Worm (Caenorhabditis elegans) whole organism, L4 larva: ENCODE data around the gene F43H9.4.

Experiments
- F10B5.3 ChIP-seq: sonication (generic microtip); optimal IDR thresholded peaks from 2 replicates; lab custom pipeline; 2016; ENCODE audit warnings: mild to moderate bottlenecking, missing genetic modification characterization, missing compliant biosample characterization
- F26F4.8 ChIP-seq: fragments of 200-800 bp; sonication (Bioruptor generic); conservative IDR thresholded peaks from 2 replicates; pipeline ENCODE4 v1.3.6; 2022; ENCODE audit warnings: missing genetic modification characterization, missing compliant biosample characterization
- F37D6.2 ChIP-seq: sonication (generic microtip); optimal IDR thresholded peaks from 2 replicates; lab custom pipeline; 2016; ENCODE audit warnings: mild to moderate bottlenecking, missing genetic modification characterization, missing compliant biosample characterization
- F44E2.7 ChIP-seq: fragments of 200-800 bp; sonication (Bioruptor generic); IDR thresholded peaks from 2 replicates; pipeline ENCODE4 v2.1.2; 2022; ENCODE audit warnings: missing genetic modification characterization, missing compliant biosample characterization
- T20F7.1 ChIP-seq: fragments of 200-800 bp; sonication (Bioruptor generic); optimal IDR thresholded peaks from 2 replicates; lab custom pipeline; 2018; ENCODE audit warnings: mild to moderate bottlenecking, missing genetic modification characterization, missing compliant biosample characterization
- Y105C5A.15 ChIP-seq: fragments of 200-800 bp; sonication (Bioruptor generic); IDR thresholded peaks from 2 replicates; pipeline ENCODE4 v1.3.6; 2022; ENCODE audit warnings: missing genetic modification characterization, missing compliant biosample characterization
- Y5F2A.4 ChIP-seq: fragments of 200-800 bp; sonication (Bioruptor generic); optimal IDR thresholded peaks from 2 replicates; lab custom pipeline; 2018; ENCODE audit warnings: mild to moderate bottlenecking, missing genetic modification characterization, missing compliant biosample characterization
- ZK337.2 ChIP-seq: fragments of 200-800 bp; sonication (Bioruptor generic); IDR thresholded peaks from 2 replicates; pipeline ENCODE4 v1.3.6; 2022; ENCODE audit warnings: missing genetic modification reagents, missing genetic modification characterization, missing compliant biosample characterization
- ZK546.5 ChIP-seq, 2 experiments: sonication (generic microtip); optimal IDR thresholded peaks; 2 replicates each; lab custom pipeline; 2017; ENCODE audit warnings: missing biosample characterization in 2 of 2, missing genetic modification characterization in 2 of 2
- aha-1 ChIP-seq: fragments of 150-350 bp; peaks from one replicate; lab custom pipeline; 2014; ENCODE audit warnings: missing biosample characterization, missing genetic modification characterization
- aly-2 ChIP-seq: sonication (generic microtip); optimal IDR thresholded peaks from 2 replicates; lab custom pipeline; 2018; ENCODE audit warnings: missing biosample characterization, missing genetic modification characterization
- ama-1 ChIP-seq: fragments of 150-350 bp; optimal IDR thresholded peaks from 2 replicates; lab custom pipeline; 2014; ENCODE audit warnings: inconsistent platforms, mixed read lengths
- ceh-20 ChIP-seq: fragments of 200-800 bp; sonication (Bioruptor generic); IDR thresholded peaks from 2 replicates; pipeline ENCODE4 v1.3.6; 2022; ENCODE audit warnings: missing genetic modification reagents, missing genetic modification characterization, missing compliant biosample characterization
- ceh-28 ChIP-seq: fragments of 150-350 bp; optimal IDR thresholded peaks from 2 replicates; lab custom pipeline; 2014; ENCODE audit warnings: missing biosample characterization, missing genetic modification reagents, missing genetic modification characterization
- ceh-32 ChIP-seq: sonication (generic microtip); optimal IDR thresholded peaks from 2 replicates; lab custom pipeline; 2016; ENCODE audit warnings: mild to moderate bottlenecking, missing genetic modification characterization, missing compliant biosample characterization; ENCODE audit not compliant: poor library complexity
- ceh-44 ChIP-seq: fragments of 200-800 bp; sonication (Bioruptor generic); IDR thresholded peaks from 2 replicates; pipeline ENCODE4 v1.3.6; 2022; ENCODE audit warnings: missing genetic modification reagents, missing genetic modification characterization, missing compliant biosample characterization
- ceh-62 ChIP-seq: sonication (generic microtip); optimal IDR thresholded peaks from 2 replicates; lab custom pipeline; 2017; ENCODE audit warnings: missing biosample characterization, missing genetic modification characterization
- ceh-82 ChIP-seq: sonication (generic microtip); optimal IDR thresholded peaks from 2 replicates; lab custom pipeline; 2017; ENCODE audit warnings: missing biosample characterization, missing genetic modification characterization
- daf-16 ChIP-seq, 3 experiments: sonication (generic microtip); optimal IDR thresholded peaks; 2 replicates each; lab custom pipeline; 2016 to 2017; ENCODE audit warnings: missing genetic modification characterization in 3 of 3, missing genetic modification reagents in 3 of 3, mild to moderate bottlenecking in 2 of 3, missing compliant biosample characterization in 2 of 3, missing biosample characterization in 1 of 3, moderate library complexity in 1 of 3
- daf-19 ChIP-seq: fragments of 200-800 bp; sonication (Bioruptor generic); conservative IDR thresholded peaks from 2 replicates; pipeline ENCODE4 v1.3.6; 2022; ENCODE audit warnings: missing genetic modification characterization, missing compliant biosample characterization
- egl-27 ChIP-seq: sonication (generic microtip); optimal IDR thresholded peaks from 3 replicates; lab custom pipeline; 2017; ENCODE audit warnings: missing biosample characterization, missing genetic modification reagents, missing genetic modification characterization
- egl-43 ChIP-seq: fragments of 200-800 bp; sonication (Bioruptor generic); IDR thresholded peaks from 2 replicates; pipeline ENCODE4 v1.3.6; 2022; ENCODE audit warnings: missing genetic modification reagents, missing genetic modification characterization, missing compliant biosample characterization
- fos-1 ChIP-seq: fragments of 150-350 bp; optimal IDR thresholded peaks from 2 replicates; lab custom pipeline; 2014; ENCODE audit warnings: missing biosample characterization, missing genetic modification characterization
- gei-8 ChIP-seq: fragments of 200-800 bp; sonication (Bioruptor generic); optimal IDR thresholded peaks from 2 replicates; lab custom pipeline; 2018; ENCODE audit warnings: mild to moderate bottlenecking, missing genetic modification characterization, missing compliant biosample characterization
- hif-1 ChIP-seq, 2 experiments: sonication (generic microtip); optimal IDR thresholded peaks; 2 replicates each; lab custom pipeline; 2016 to 2017; ENCODE audit warnings: missing compliant biosample characterization in 2 of 2, missing genetic modification characterization in 2 of 2, missing genetic modification reagents in 2 of 2, missing genotype in 2 of 2, mild to moderate bottlenecking in 1 of 2
- hlh-11 ChIP-seq: fragments of 200-800 bp; sonication (Bioruptor generic); optimal IDR thresholded peaks from 2 replicates; lab custom pipeline; 2018; ENCODE audit warnings: mild to moderate bottlenecking, missing genetic modification characterization, missing compliant biosample characterization
- lim-7 ChIP-seq: fragments of 200-800 bp; sonication (Bioruptor generic); IDR thresholded peaks from 2 replicates; pipeline ENCODE4 v1.3.6; 2022; ENCODE audit warnings: missing genetic modification characterization, missing compliant biosample characterization
- lin-38 ChIP-seq: fragments of 200-800 bp; sonication (Bioruptor generic); IDR thresholded peaks from 2 replicates; pipeline ENCODE4 v1.3.6; 2022; ENCODE audit warnings: missing genetic modification reagents, missing genetic modification characterization, missing compliant biosample characterization
- mdt-29 ChIP-seq: fragments of 200-800 bp; sonication (Bioruptor generic); IDR thresholded peaks from 2 replicates; pipeline ENCODE4 v1.3.6; 2022; ENCODE audit warnings: missing genetic modification reagents, missing genetic modification characterization, missing compliant biosample characterization
- mep-1 ChIP-seq: fragments of 150-350 bp; sonication (generic microtip); optimal IDR thresholded peaks from 3 replicates; lab custom pipeline; 2014; ENCODE audit warnings: missing biosample characterization, missing genetic modification characterization
- mes-2 ChIP-seq: sonication (generic microtip); optimal IDR thresholded peaks from 2 replicates; lab custom pipeline; 2016; ENCODE audit warnings: missing genotype, mild to moderate bottlenecking, missing genetic modification characterization, missing compliant biosample characterization; ENCODE audit not compliant: poor library complexity, severe bottlenecking
- nhr-76 ChIP-seq: fragments of 150-350 bp; optimal IDR thresholded peaks from 2 replicates; lab custom pipeline; 2014; ENCODE audit warnings: missing biosample characterization, missing genetic modification characterization
- set-16 ChIP-seq: fragments of 200-800 bp; sonication (Bioruptor generic); IDR thresholded peaks from 2 replicates; pipeline ENCODE4 v1.3.6; 2022; ENCODE audit warnings: missing genetic modification reagents, missing genetic modification characterization, missing compliant biosample characterization
- skn-1 ChIP-seq: fragments of 150-350 bp; optimal IDR thresholded peaks from 2 replicates; lab custom pipeline; 2014; ENCODE audit warnings: missing biosample characterization, missing genetic modification characterization
- spr-1 ChIP-seq: sonication (generic microtip); optimal IDR thresholded peaks from 2 replicates; lab custom pipeline; 2016; ENCODE audit warnings: mild to moderate bottlenecking, missing genetic modification characterization, missing compliant biosample characterization
- unc-130 ChIP-seq: sonication (generic microtip); optimal IDR thresholded peaks from 2 replicates; lab custom pipeline; 2016; ENCODE audit warnings: missing genetic modification reagents, missing genetic modification characterization, missing compliant biosample characterization
- unc-62 ChIP-seq, 3 experiments: fragments of 150-350 bp in 1 of 3; sonication (generic microtip); optimal IDR thresholded peaks in 2 of 3; peaks in 1 of 3; 1 replicate in 1 of 3; 2 replicates in 2 of 3; lab custom pipeline; 2014 to 2017; ENCODE audit warnings: missing biosample characterization in 3 of 3, missing genetic modification characterization in 3 of 3, missing genetic modification reagents in 3 of 3, missing genotype in 1 of 3
- vab-7 ChIP-seq: fragments of 200-800 bp; sonication (Bioruptor generic); IDR thresholded peaks from 2 replicates; pipeline ENCODE4 v1.3.6; 2022; ENCODE audit warnings: missing genetic modification reagents, missing genetic modification characterization, missing compliant biosample characterization
- zag-1 ChIP-seq: fragments of 150-350 bp; optimal IDR thresholded peaks from 2 replicates; lab custom pipeline; 2014; ENCODE audit warnings: missing biosample characterization, missing genetic modification characterization
- zfp-3 ChIP-seq: fragments of 200-800 bp; sonication (Bioruptor generic); conservative IDR thresholded peaks from 2 replicates; pipeline ENCODE4 v1.3.6; 2022; ENCODE audit warnings: missing genetic modification reagents, missing genetic modification characterization, missing compliant biosample characterization
- zip-2 ChIP-seq: fragments of 150-350 bp; optimal IDR thresholded peaks from 2 replicates; lab custom pipeline; 2014; ENCODE audit warnings: missing biosample characterization, missing genetic modification characterization

Gene F43H9.4

DNA sequence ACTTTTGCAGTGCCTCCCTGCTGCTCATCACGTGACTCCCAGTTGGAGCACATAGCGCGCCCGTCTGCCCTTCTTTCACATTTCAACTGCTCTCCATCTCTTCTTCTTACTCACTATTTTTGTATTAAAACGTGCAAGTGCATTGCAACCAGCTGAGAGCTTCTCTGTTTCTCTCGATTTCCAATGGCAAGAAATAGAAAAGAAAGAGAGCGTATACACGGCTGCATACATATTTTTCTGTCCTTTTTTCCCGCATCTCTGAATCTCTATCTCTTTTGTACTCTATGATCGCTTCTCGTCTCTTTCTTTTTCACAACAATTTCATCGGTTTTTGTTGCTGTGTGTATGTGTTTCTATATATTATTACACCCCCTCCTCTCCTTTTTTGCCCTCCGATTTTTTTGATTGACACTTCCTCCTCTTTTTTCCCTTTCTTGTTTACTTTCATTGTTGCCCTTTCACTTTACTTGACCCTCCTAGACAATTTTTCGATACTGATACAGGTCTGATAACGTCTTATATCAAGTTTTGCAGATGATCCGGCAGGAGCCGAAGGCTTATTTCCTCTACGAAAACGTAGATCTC, 25.5 kb upstream of the F43H9.4 start, which contains the start of gene Y97E10AR.1 (continued):
- TF ChIP-seq gei-8 (GFP tag; lab: Kevin White, UChicago) = peak; percentile 86
- no peak for TF ChIP-seq unc-130 (GFP tag; lab: Kevin White, UChicago)
- TF ChIP-seq lin-38 (GFP tag; lab: Robert Waterston, UW) = no peak
- TF ChIP-seq zag-1 (tag; lab: Kevin White, UChicago) = no peak

DNA sequence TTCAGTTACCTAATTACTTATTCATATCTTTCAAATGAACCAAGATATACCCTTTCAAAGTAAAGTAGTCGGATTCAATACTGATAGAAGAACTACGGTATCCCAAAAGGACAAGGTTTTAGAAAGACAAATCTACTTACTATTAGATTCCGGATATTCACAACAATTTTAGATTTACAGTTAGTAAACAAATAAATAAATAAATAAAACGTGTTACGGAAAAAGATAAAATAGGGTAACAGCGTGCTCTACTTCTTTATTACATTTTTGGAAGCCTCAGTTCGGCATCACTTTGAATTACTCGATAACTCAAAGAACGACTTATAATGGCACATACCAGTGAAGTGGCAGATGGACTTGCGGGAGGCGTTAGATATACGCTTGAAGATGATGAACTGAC, 21.5 kb upstream of the F43H9.4 start, which contains the start of gene Y97E10AR.8:
Gene Y97E10AR.8 (plus strand): TSS at position 301 of the 400 bp plus-strand sequence.
- TF ChIP-seq hlh-11 (tag; lab: Kevin White, UChicago) (no peak), ceh-82 (no peak), Y105C5A.15 (GFP tag; lab: Robert Waterston, UW) (no peak), egl-43 (GFP tag; lab: Robert Waterston, UW) (no peak), skn-1 (tag; lab: Kevin White, UChicago) (no peak), zfp-3 (no peak), spr-1 (tag; lab: Kevin White, UChicago) (no peak), egl-27 (no peak), ZK337.2 (GFP tag; lab: Robert Waterston, UW) (no peak)
- TF ChIP-seq, all 104 proteins: peak for 0

DNA sequence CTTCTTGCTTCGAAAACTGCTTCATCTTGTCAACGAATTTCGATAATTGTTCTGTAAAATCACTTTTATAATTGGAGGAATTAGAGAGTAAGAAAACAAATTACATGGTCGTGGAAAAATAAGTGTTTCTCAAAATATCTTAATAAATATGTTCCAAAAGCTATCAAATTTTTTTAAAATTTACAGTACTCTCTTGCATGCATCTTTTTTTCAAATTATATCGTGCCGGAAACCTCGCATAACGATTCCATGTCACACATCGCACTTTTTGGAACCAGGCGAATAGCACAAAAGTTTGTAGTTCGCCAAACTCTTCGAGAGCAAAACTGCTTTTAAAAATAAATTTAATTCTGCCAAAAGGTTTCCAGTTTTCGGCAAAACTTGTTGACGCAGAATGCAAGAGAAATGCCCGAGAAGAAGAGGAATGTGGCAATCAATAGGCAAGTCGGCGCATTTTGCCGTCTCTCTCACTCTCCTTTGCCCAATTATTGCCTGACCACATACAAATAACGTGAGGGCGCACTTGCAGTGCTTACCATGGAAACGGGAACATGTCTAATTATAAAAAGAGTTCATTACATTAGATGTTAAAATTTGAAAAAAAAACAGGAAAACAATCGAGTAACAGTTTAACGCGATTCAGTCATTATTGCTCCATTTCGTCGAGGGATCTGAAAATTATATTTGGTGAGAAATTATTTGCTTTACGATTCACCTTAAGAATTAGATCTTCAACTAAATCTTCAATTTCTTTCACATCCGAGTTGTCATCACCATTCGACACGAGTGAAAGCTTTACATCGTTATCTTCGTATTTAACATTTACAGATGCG, 18.8 kb upstream of the F43H9.4 start, which contains the start of gene Y97E10AR.3:
Gene Y97E10AR.3 (minus strand): TSS at position 51 of the 833 bp plus-strand sequence.
- TF ChIP-seq T20F7.1 (GFP tag; lab: Kevin White, UChicago) = no peak
- TF ChIP-seq nhr-76 = no peak
- TF ChIP-seq unc-62 (GFP tag; optimal IDR thresholded peaks at IDR 0.05 in 1 of 2; lab: Kevin White, UChicago) = peak in 1 of 2 experiments; percentile 95
- no peak for TF ChIP-seq unc-62 (tag; optimal IDR thresholded peaks at IDR 0.05; lab: Kevin White, UChicago)
- TF ChIP-seq aly-2 (tag; lab: Kevin White, UChicago) = no peak
- peak; percentile 95 for TF ChIP-seq aha-1

DNA sequence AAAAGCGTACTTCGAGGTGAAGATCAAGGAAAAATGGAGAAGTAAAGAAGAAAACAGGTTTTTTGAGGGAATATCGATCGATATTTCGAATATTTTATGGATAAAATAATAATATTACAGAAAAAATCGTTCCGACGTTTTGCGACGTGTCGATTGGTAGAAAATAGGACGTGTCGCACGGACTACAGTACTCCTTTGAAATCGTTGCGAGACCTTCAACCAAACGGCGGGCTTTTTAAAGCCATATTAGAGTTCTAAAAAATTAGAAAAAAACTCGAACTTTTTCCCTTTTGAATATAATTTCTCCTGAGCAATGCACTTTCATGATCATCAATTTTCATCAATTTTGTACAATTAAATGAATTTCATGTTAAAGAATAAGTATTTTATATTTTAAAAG, 16.4 kb upstream of the F43H9.4 start, which contains the start of gene Y97E10AR.4:
Gene Y97E10AR.4 (minus strand): TSS at position 131 of the 400 bp plus-strand sequence.
- TF ChIP-seq lim-7 (GFP tag; lab: Robert Waterston, UW) = no peak
- peak; percentile 26 for TF ChIP-seq mep-1
- TF ChIP-seq mes-2 (tag; lab: Kevin White, UChicago) = peak; percentile 7
- TF ChIP-seq, all 104 proteins: peak for 2

DNA sequence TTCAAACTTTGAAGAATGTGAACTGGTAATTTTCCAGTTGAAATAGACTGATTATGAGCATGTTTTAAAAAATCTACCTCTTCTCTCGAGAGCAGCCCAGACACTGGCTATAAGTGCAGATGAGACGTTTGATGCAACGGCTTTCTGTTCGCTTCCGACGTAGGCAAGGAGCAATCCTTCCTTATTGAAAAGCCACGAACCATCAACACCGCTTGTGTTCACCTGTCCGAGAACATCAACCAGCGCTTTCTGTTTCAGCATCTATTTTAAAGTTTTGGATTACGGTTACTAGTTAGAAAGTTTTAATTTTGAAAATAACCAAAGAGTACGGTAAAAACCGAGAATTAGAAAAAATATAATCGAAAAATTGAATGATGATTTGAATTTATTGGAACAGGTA, 15.7 kb upstream of the F43H9.4 start, which contains the start of gene lmtr-2:
Gene lmtr-2 (minus strand): TSS at position 261 of the 400 bp plus-strand sequence.
- TF ChIP-seq zag-1 (tag; lab: Kevin White, UChicago) (no peak), gei-8 (GFP tag; lab: Kevin White, UChicago) (no peak), F37D6.2 (tag; lab: Kevin White, UChicago) (no peak), mdt-29 (GFP tag; lab: Robert Waterston, UW) (no peak), zip-2 (tag; lab: Kevin White, UChicago) (no peak), daf-19 (GFP tag; lab: Robert Waterston, UW) (no peak), ceh-20 (GFP tag; lab: Robert Waterston, UW) (no peak), fos-1 (no peak), ama-1 (peak; percentile 74), Y5F2A.4 (GFP tag; lab: Kevin White, UChicago) (no peak), F44E2.7 (GFP tag; lab: Robert Waterston, UW) (no peak), lin-38 (GFP tag; lab: Robert Waterston, UW) (no peak), vab-7 (GFP tag; lab: Robert Waterston, UW) (no peak), set-16 (GFP tag; lab: Robert Waterston, UW) (no peak), hif-1 (tag; optimal IDR thresholded peaks at IDR 0.05; lab: Kevin White, UChicago) (no peak), F10B5.3 (tag; lab: Kevin White, UChicago) (no peak), skn-1 (tag; lab: Kevin White, UChicago) (no peak), F26F4.8 (no peak), ceh-32 (tag; lab: Kevin White, UChicago) (no peak), ceh-28 (tag; lab: Kevin White, UChicago) (no peak), ceh-44 (GFP tag; lab: Robert Waterston, UW) (no peak), ceh-62 (tag; lab: Kevin White, UChicago) (no peak), daf-16 (GFP tag; optimal IDR thresholded peaks at IDR 0.05; lab: Kevin White, UChicago) (no peak), daf-16 (tag; optimal IDR thresholded peaks at IDR 0.05; lab: Kevin White, UChicago) (peak; percentile 29), aha-1 (peak; percentile 88), ZK546.5 (tag; optimal IDR thresholded peaks at IDR 0.05; lab: Kevin White, UChicago) (no peak)
